Worm (Caenorhabditis elegans) whole organism, L4 larva: ENCODE data around the gene cyp-35A4.

Experiments
- R02D3.7 ChIP-seq: fragments of 150-350 bp; sonication (generic microtip); optimal IDR thresholded peaks from 3 replicates; lab custom pipeline; 2014; ENCODE audit warnings: missing biosample characterization, missing genetic modification characterization
- aly-2 ChIP-seq: sonication (generic microtip); optimal IDR thresholded peaks from 2 replicates; lab custom pipeline; 2018; ENCODE audit warnings: missing biosample characterization, missing genetic modification characterization
- lsy-2 ChIP-seq, 2 experiments: fragments of 150-350 bp in 1 of 2; sonication (generic microtip) in 1 of 2; optimal IDR thresholded peaks; 2 replicates each; lab custom pipeline; 2014 to 2017; ENCODE audit warnings: missing biosample characterization in 2 of 2, missing genetic modification characterization in 2 of 2

ce11 chrV:3995838-3996237 is 35.6 kb upstream of the cyp-35A4 start, which contains the start of gene srx-62:
- TF ChIP-seq R02D3.7 (tag; lab: Kevin White, UChicago) (no peak), lsy-2 (tag; optimal IDR thresholded peaks at IDR 0.05; lab: Kevin White, UChicago) (no peak), aly-2 (no peak)
